Fruit fly (Drosophila melanogaster) whole organism, pupa: ENCODE results near the gene hid.

Experiments used
- CG10348 ChIP-seq: fragments of 200-800 bp; sonication (Bioruptor generic); IDR thresholded peaks from 2 replicates; pipeline ENCODE4 v1.3.6; 2022; ENCODE audit warnings: missing biosample characterization, missing genetic modification characterization
- CG12605 ChIP-seq: fragments of 200-800 bp; sonication (Bioruptor generic); IDR thresholded peaks from 2 replicates; pipeline ENCODE4 v1.3.6; 2022; ENCODE audit warnings: missing biosample characterization, missing genetic modification characterization
- CG13204 ChIP-seq: fragments of 200-800 bp; sonication (Bioruptor generic); optimal IDR thresholded peaks from 2 replicates; lab custom pipeline; 2018; ENCODE audit warnings: missing biosample characterization, mild to moderate bottlenecking, missing genetic modification characterization, moderate library complexity
- CG14655 ChIP-seq: fragments of 200-800 bp; sonication (Bioruptor generic); optimal IDR thresholded peaks from 3 replicates; lab custom pipeline; 2017; ENCODE audit warnings: mild to moderate bottlenecking, missing biosample characterization, missing genetic modification reagents, missing genetic modification characterization
- CG17806 ChIP-seq: fragments of 200-800 bp; sonication (Bioruptor generic); optimal IDR thresholded peaks from 2 replicates; lab custom pipeline; 2018; ENCODE audit warnings: missing biosample characterization, mild to moderate bottlenecking, missing genetic modification characterization, moderate library complexity
- CG32121 ChIP-seq: fragments of 200-800 bp; sonication (Bioruptor generic); IDR thresholded peaks from 2 replicates; pipeline ENCODE4 v1.3.6; 2022; ENCODE audit warnings: missing biosample characterization, missing genetic modification characterization
- CG34367 ChIP-seq: fragments of 200-800 bp; sonication (Bioruptor generic); optimal IDR thresholded peaks from 2 replicates; lab custom pipeline; 2018; ENCODE audit warnings: missing biosample characterization, mild to moderate bottlenecking, missing genetic modification characterization
- CG4496 ChIP-seq: fragments of 200-800 bp; sonication (Bioruptor generic); IDR thresholded peaks from 3 replicates; pipeline ENCODE4 v1.3.6; 2022; ENCODE audit warnings: missing biosample characterization, missing genetic modification characterization
- CG8159 ChIP-seq: fragments of 200-800 bp; sonication (Bioruptor generic); optimal IDR thresholded peaks from 3 replicates; lab custom pipeline; 2018; ENCODE audit warnings: missing biosample characterization, mild to moderate bottlenecking, missing genetic modification characterization, moderate library complexity
- CG8301 ChIP-seq: fragments of 200-800 bp; sonication (Bioruptor generic); optimal IDR thresholded peaks from 2 replicates; lab custom pipeline; 2018; ENCODE audit warnings: missing biosample characterization, mild to moderate bottlenecking, missing genetic modification characterization
- CG9948 ChIP-seq: fragments of 200-800 bp; sonication (Bioruptor generic); optimal IDR thresholded peaks from 2 replicates; lab custom pipeline; 2018; ENCODE audit warnings: missing biosample characterization, mild to moderate bottlenecking, missing genetic modification characterization, moderate library complexity
- D1 ChIP-seq: fragments of 200-800 bp; sonication (Bioruptor generic); optimal IDR thresholded peaks from 2 replicates; lab custom pipeline; 2018; ENCODE audit warnings: missing biosample characterization, mild to moderate bottlenecking, missing genetic modification characterization, moderate library complexity
- EcR ChIP-seq: fragments of 200-800 bp; sonication (Bioruptor generic); optimal IDR thresholded peaks from 3 replicates; lab custom pipeline; 2019; ENCODE audit warnings: missing biosample characterization, missing genetic modification characterization, mild to moderate bottlenecking, moderate library complexity, missing genetic modification reagents
- Pif1A ChIP-seq: fragments of 200-800 bp; sonication (Bioruptor generic); optimal IDR thresholded peaks from 3 replicates; lab custom pipeline; 2016; ENCODE audit warnings: missing biosample characterization, missing genetic modification characterization
- Pif1B ChIP-seq: fragments of 200-800 bp; sonication (Bioruptor generic); optimal IDR thresholded peaks from 3 replicates; lab custom pipeline; 2016; ENCODE audit warnings: missing biosample characterization, missing genetic modification characterization
- Snoo ChIP-seq: fragments of 200-800 bp; sonication (Bioruptor generic); optimal IDR thresholded peaks from 3 replicates; lab custom pipeline; 2017; ENCODE audit warnings: missing biosample characterization, mild to moderate bottlenecking, missing genetic modification characterization, inconsistent platforms
- fd96Ca ChIP-seq: fragments of 200-800 bp; sonication (Bioruptor generic); IDR thresholded peaks from 3 replicates; pipeline ENCODE4 v1.3.6; 2022; ENCODE audit warnings: missing biosample characterization, missing genetic modification characterization
- gl ChIP-seq: fragments of 200-800 bp; sonication (Bioruptor generic); optimal IDR thresholded peaks from 2 replicates; lab custom pipeline; 2018; ENCODE audit warnings: missing biosample characterization, mild to moderate bottlenecking, missing genetic modification characterization
- rn ChIP-seq: fragments of 200-800 bp; sonication (Bioruptor generic); IDR thresholded peaks from 2 replicates; pipeline ENCODE4 v1.3.6; 2022; ENCODE audit warnings: missing biosample characterization, missing genetic modification characterization

hid gene

dm6 chr3L:18184762-18185161 is 679 bp downstream of the hid start:
- TF ChIP-seq CG13204 (peak; percentile 55), fd96Ca (GFP tag; lab: Robert Waterston, UW) (peak; percentile 12; the same call in 1 of the 3 replicates), Pif1B (GFP tag; lab: Kevin White, UChicago) (no peak), CG4496 (peak; percentile 44; the same call in 1 of the 3 replicates), CG8301 (no peak), CG34367 (tag; lab: Kevin White, UChicago) (no peak), CG32121 (GFP tag; lab: Robert Waterston, UW) (0 out of 2 replicates have a peak, but pooled peaks have one; percentile 20)

dm6 chr3L:18183928-18184327 is 1.5 kb downstream of the hid start:
- TF ChIP-seq CG13204 (no peak), rn (no peak), CG10348 (GFP tag; lab: Robert Waterston, UW) (no peak), CG34367 (tag; lab: Kevin White, UChicago) (no peak), CG8159 (tag; lab: Kevin White, UChicago) (no peak), CG17806 (tag; lab: Kevin White, UChicago) (no peak), Snoo (tag; lab: Kevin White, UChicago) (peak; percentile 11), fd96Ca (GFP tag; lab: Robert Waterston, UW) (no peak)

- TF ChIP-seq Pif1B (GFP tag; lab: Kevin White, UChicago) (no peak), EcR (GFP tag; lab: Kevin White, UChicago) (peak; percentile 56), CG12605 (no peak), CG13204 (no peak), CG9948 (tag; lab: Kevin White, UChicago) (no peak)
- TF ChIP-seq, all 21 proteins: peak for 1
Observed at dm6 chr3L:18181900-18182299, 3.5 kb downstream of the hid start.

- TF ChIP-seq CG14655 (GFP tag; lab: Kevin White, UChicago) (peak; percentile 10), Pif1B (GFP tag; lab: Kevin White, UChicago) (no peak)
Observed at dm6 chr3L:18179564-18180201, 5.8 kb downstream of the hid start.

dm6 chr3L:18174833-18175232 is 10.6 kb downstream of the hid start:
- TF ChIP-seq EcR (GFP tag; lab: Kevin White, UChicago): peak; percentile 5
- TF ChIP-seq CG10348 (GFP tag; lab: Robert Waterston, UW): no peak
- TF ChIP-seq CG13204: no peak
- peak; percentile 6; the same call in 1 of the 2 replicates for TF ChIP-seq CG12605
- no peak for TF ChIP-seq Snoo (tag; lab: Kevin White, UChicago)
- TF ChIP-seq CG4496: 0 out of 3 replicates have a peak, but pooled peaks have one; percentile 19
- no peak for TF ChIP-seq CG34367 (tag; lab: Kevin White, UChicago)

- no peak for TF ChIP-seq Pif1B (GFP tag; lab: Kevin White, UChicago)
- TF ChIP-seq CG4496: no peak
- TF ChIP-seq CG13204: no peak
- no peak for TF ChIP-seq Pif1A (GFP tag; lab: Kevin White, UChicago)
Observed at dm6 chr3L:18173668-18174067, 11.8 kb downstream of the hid start.

- TF ChIP-seq CG34367 (tag; lab: Kevin White, UChicago): no peak
- TF ChIP-seq Pif1A (GFP tag; lab: Kevin White, UChicago): no peak
- TF ChIP-seq CG9948 (tag; lab: Kevin White, UChicago): no peak
- TF ChIP-seq CG4496: no peak
- no peak for TF ChIP-seq CG8159 (tag; lab: Kevin White, UChicago)
- TF ChIP-seq fd96Ca (GFP tag; lab: Robert Waterston, UW): no peak
- TF ChIP-seq Pif1B (GFP tag; lab: Kevin White, UChicago): no peak
- no peak for TF ChIP-seq CG10348 (GFP tag; lab: Robert Waterston, UW)
- TF ChIP-seq CG8301: no peak
- TF ChIP-seq gl (tag; lab: Kevin White, UChicago): no peak
- TF ChIP-seq D1 (tag; lab: Kevin White, UChicago): no peak
- TF ChIP-seq CG13204: peak; percentile 37
- no peak for TF ChIP-seq CG32121 (GFP tag; lab: Robert Waterston, UW)
- TF ChIP-seq rn: no peak
- no peak for TF ChIP-seq CG14655 (GFP tag; lab: Kevin White, UChicago)
- TF ChIP-seq EcR (GFP tag; lab: Kevin White, UChicago): peak; percentile 95
- TF ChIP-seq CG12605: no peak
Observed at dm6 chr3L:18172064-18172696, 13.3 kb downstream of the hid start.

- TF ChIP-seq EcR (GFP tag; lab: Kevin White, UChicago): peak; percentile 54
- no peak for TF ChIP-seq CG34367 (tag; lab: Kevin White, UChicago)
- no peak for TF ChIP-seq Pif1B (GFP tag; lab: Kevin White, UChicago)
- TF ChIP-seq CG4496: peak; percentile 28; the same call in 1 of the 3 replicates
- TF ChIP-seq, all 21 proteins: peak for 2
Observed at dm6 chr3L:18171093-18171492, 14.3 kb downstream of the hid start.
